Fruit fly (Drosophila melanogaster) whole organism, adult: Measurements from ENCODE around the gene CG46459.

Experiments used
- CG5204 ChIP-seq: fragments of 200-800 bp; sonication (Bioruptor generic); optimal IDR thresholded peaks from 2 replicates; lab custom pipeline; 2016; ENCODE audit warnings: missing biosample characterization, missing genetic modification characterization
- CG7101 ChIP-seq: fragments of 200-800 bp; sonication (Bioruptor generic); optimal IDR thresholded peaks from 2 replicates; lab custom pipeline; 2018; ENCODE audit warnings: missing biosample characterization, mild to moderate bottlenecking, missing genetic modification characterization, moderate library complexity
- Mnt ChIP-seq: fragments of 200-800 bp; sonication (Bioruptor generic); optimal IDR thresholded peaks from 2 replicates; lab custom pipeline; 2016; ENCODE audit warnings: missing biosample characterization, mild to moderate bottlenecking, missing genetic modification characterization
- cic ChIP-seq: fragments of 200-800 bp; sonication (Bioruptor generic); optimal IDR thresholded peaks from 2 replicates; lab custom pipeline; 2017; ENCODE audit warnings: missing biosample characterization, mild to moderate bottlenecking, missing genetic modification characterization, moderate library complexity
- kay ChIP-seq: fragments of 200-800 bp; sonication (Bioruptor generic); peaks from one replicate; lab custom pipeline; 2016; ENCODE audit warnings: missing biosample characterization, missing genetic modification characterization, borderline replicate concordance
- ovo ChIP-seq: fragments of 200-800 bp; sonication (Bioruptor generic); optimal IDR thresholded peaks from 2 replicates; lab custom pipeline; 2016; ENCODE audit warnings: missing biosample characterization, missing genetic modification characterization

DNA sequence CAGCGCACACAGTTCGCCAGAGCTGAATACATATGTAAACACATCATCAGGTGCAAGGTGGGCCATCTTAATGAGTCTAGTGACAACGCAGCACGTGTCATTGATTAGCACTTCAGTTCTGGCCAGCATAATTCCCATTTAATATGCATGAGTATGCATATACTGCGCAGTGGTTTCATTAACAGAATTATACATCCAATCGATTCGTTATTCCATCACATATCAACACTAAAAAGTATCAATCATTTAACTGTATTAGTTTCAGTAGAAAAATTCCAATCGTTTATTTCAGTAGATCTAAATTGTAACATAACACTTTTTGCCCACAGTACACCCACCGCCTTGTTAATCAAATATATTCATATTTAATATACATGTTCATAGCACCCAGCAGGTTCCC, 18.1 kb downstream of the CG46459 start, which contains the start of gene CG4073:
- TF ChIP-seq cic (GFP tag; lab: Kevin White, UChicago) (no peak), CG7101 (no peak), ovo (GFP tag; lab: Kevin White, UChicago) (no peak), kay (GFP tag; lab: Kevin White, UChicago) (no peak), CG5204 (GFP tag; lab: Kevin White, UChicago) (no peak), Mnt (GFP tag; lab: Kevin White, UChicago) (no peak)
